Comparison of ENCODE assay signal across 4 fruit fly cellular contexts in genomic region chr3R:29204612-29205480, dm6.
A peak's percentile ranks its signal among the peaks of the same experiment; 100 is the strongest.
TF ChIP-seq lines count a peak whose summit lies in the region.

No protein-coding gene starts in this region.

- TF ChIP-seq CTCF in whole organism, embryonic (GFP tag; optimal IDR thresholded peaks at IDR 0.05; lab: Kevin White, UChicago): peak; percentile 37

TF ChIP-seq in whole organism, embryonic, 481 proteins besides CTCF, POLR2A, EP300 and RAD21 (continues in another document):
- TF ChIP-seq Ada2b (GFP tag; IDR thresholded peaks at IDR 0.05; lab: Robert Waterston, UW) (peak; percentile 72), Fer3 (tag; optimal IDR thresholded peaks at IDR 0.05; lab: Kevin White, UChicago) (peak; percentile 46), tin (GFP tag; optimal IDR thresholded peaks at IDR 0.05; lab: Kevin White, UChicago) (peak; percentile 80), tx (GFP tag; optimal IDR thresholded peaks at IDR 0.05; lab: Kevin White, UChicago) (peak; percentile 62), CG1603 (tag; optimal IDR thresholded peaks at IDR 0.05; lab: Kevin White, UChicago) (peak; percentile 92), CG31441 (GFP tag; IDR thresholded peaks at IDR 0.05; lab: Robert Waterston, UW) (peak; percentile 88), CrebB (tag; optimal IDR thresholded peaks at IDR 0.05; lab: Kevin White, UChicago) (peak; percentile 38), Atf-2 (GFP tag; optimal IDR thresholded peaks at IDR 0.05; lab: Kevin White, UChicago) (peak; percentile 61), Six4 (GFP tag; optimal IDR thresholded peaks at IDR 0.05; lab: Kevin White, UChicago) (peak; percentile 80), CG33213 (GFP tag; optimal IDR thresholded peaks at IDR 0.05; lab: Kevin White, UChicago) (peak; percentile 48), CG1792 (GFP tag; optimal IDR thresholded peaks at IDR 0.05; lab: Kevin White, UChicago) (peak; percentile 45), org-1 (GFP tag; optimal IDR thresholded peaks at IDR 0.05; lab: Kevin White, UChicago) (peak; percentile 65), Meics (GFP tag; optimal IDR thresholded peaks at IDR 0.05; lab: Kevin White, UChicago) (peak; percentile 42), sqz (GFP tag; optimal IDR thresholded peaks at IDR 0.05; lab: Kevin White, UChicago) (peak; percentile 84), pnt (GFP tag; optimal IDR thresholded peaks at IDR 0.05; lab: Kevin White, UChicago) (peak; percentile 64), CG32772 (GFP tag; IDR thresholded peaks at IDR 0.05; lab: Robert Waterston, UW) (peak; percentile 71), CG9609 (GFP tag; optimal IDR thresholded peaks at IDR 0.05; lab: Kevin White, UChicago) (peak; percentile 72), CG3065 (GFP tag; optimal IDR thresholded peaks at IDR 0.05; lab: Kevin White, UChicago) (peak; percentile 35), Sry-δ (GFP tag; optimal IDR thresholded peaks at IDR 0.05; lab: Kevin White, UChicago) (peak; percentile 30), chn (GFP tag; optimal IDR thresholded peaks at IDR 0.05; lab: Kevin White, UChicago) (peak; percentile 73), disco-r (GFP tag; optimal IDR thresholded peaks at IDR 0.05; lab: Kevin White, UChicago) (peak; percentile 34), CG13775 (GFP tag; optimal IDR thresholded peaks at IDR 0.05; lab: Kevin White, UChicago) (peak; percentile 42)

TF ChIP-seq in whole organism, prepupa, 60 proteins besides CTCF, POLR2A, EP300 and RAD21 (continues in another document):
- peak; percentile 54 for TF ChIP-seq acj6 (GFP tag; optimal IDR thresholded peaks at IDR 0.05; lab: Kevin White, UChicago)
- peak; percentile 51 for TF ChIP-seq achi (GFP tag; optimal IDR thresholded peaks at IDR 0.05; lab: Kevin White, UChicago)
- no peak for TF ChIP-seq CG11294 (GFP tag; IDR thresholded peaks at IDR 0.05; lab: Robert Waterston, UW)
- peak; percentile 34 for TF ChIP-seq lz (GFP tag; optimal IDR thresholded peaks at IDR 0.05; lab: Kevin White, UChicago)
- peak; percentile 65 for TF ChIP-seq pdm3 (GFP tag; optimal IDR thresholded peaks at IDR 0.05; lab: Kevin White, UChicago)
- no peak for TF ChIP-seq topi (GFP tag; optimal IDR thresholded peaks at IDR 0.05; lab: Kevin White, UChicago)
- peak; percentile 26 for TF ChIP-seq CG6792 (GFP tag; optimal IDR thresholded peaks at IDR 0.05; lab: Kevin White, UChicago)
- peak; percentile 41 for TF ChIP-seq fd59A (GFP tag; optimal IDR thresholded peaks at IDR 0.05; lab: Kevin White, UChicago)
- peak; percentile 18 for TF ChIP-seq dsx (GFP tag; optimal IDR thresholded peaks at IDR 0.05; lab: Kevin White, UChicago; ENCODE audit: poor library complexity, severe bottlenecking)
- no peak for TF ChIP-seq Sox15 (GFP tag; optimal IDR thresholded peaks at IDR 0.05; lab: Kevin White, UChicago)
- TF ChIP-seq CG8319 (GFP tag; optimal IDR thresholded peaks at IDR 0.05; lab: Kevin White, UChicago): no peak
- TF ChIP-seq spab (GFP tag; optimal IDR thresholded peaks at IDR 0.05; lab: Kevin White, UChicago): peak; percentile 38
- TF ChIP-seq Gug (GFP tag; IDR thresholded peaks at IDR 0.05; lab: Robert Waterston, UW): peak; percentile 45; the same call in 1 of the 2 replicates
- TF ChIP-seq Hr4 (GFP tag; optimal IDR thresholded peaks at IDR 0.05; lab: Kevin White, UChicago): peak; percentile 85
- peak; percentile 24 for TF ChIP-seq Eip75B (GFP tag; optimal IDR thresholded peaks at IDR 0.05; lab: Kevin White, UChicago)
- peak; percentile 77 for TF ChIP-seq CG8119 (GFP tag; IDR thresholded peaks at IDR 0.05; lab: Robert Waterston, UW)
- TF ChIP-seq net (GFP tag; optimal IDR thresholded peaks at IDR 0.05; lab: Kevin White, UChicago): peak; percentile 71
- peak; percentile 50 for TF ChIP-seq CG6808 (GFP tag; optimal IDR thresholded peaks at IDR 0.05; lab: Kevin White, UChicago)
- peak; percentile 48; the same call in 1 of the 3 replicates for TF ChIP-seq CG6163 (GFP tag; IDR thresholded peaks at IDR 0.05; lab: Robert Waterston, UW)
- TF ChIP-seq CG6276 (GFP tag; optimal IDR thresholded peaks at IDR 0.05; lab: Kevin White, UChicago): peak; percentile 55
- TF ChIP-seq Blimp-1 (GFP tag; optimal IDR thresholded peaks at IDR 0.05; lab: Kevin White, UChicago): no peak
- peak; percentile 76 for TF ChIP-seq eg (GFP tag; IDR thresholded peaks at IDR 0.05; lab: Robert Waterston, UW)
- peak; percentile 12 for TF ChIP-seq CG1621 (tag; optimal IDR thresholded peaks at IDR 0.05; lab: Kevin White, UChicago)

TF ChIP-seq in whole organism, pupa, 21 proteins besides CTCF, POLR2A, EP300 and RAD21:
- no peak for TF ChIP-seq gl (tag; optimal IDR thresholded peaks at IDR 0.05; lab: Kevin White, UChicago)
- no peak for TF ChIP-seq CG13204 (GFP tag; optimal IDR thresholded peaks at IDR 0.05; lab: Kevin White, UChicago)
- peak; percentile 56 for TF ChIP-seq CG8301 (tag; optimal IDR thresholded peaks at IDR 0.05; lab: Kevin White, UChicago)
- no peak for TF ChIP-seq EcR (GFP tag; optimal IDR thresholded peaks at IDR 0.05; lab: Kevin White, UChicago)
- peak; percentile 67 for TF ChIP-seq CG14655 (GFP tag; optimal IDR thresholded peaks at IDR 0.05; lab: Kevin White, UChicago)
- no peak for TF ChIP-seq Snoo (tag; optimal IDR thresholded peaks at IDR 0.05; lab: Kevin White, UChicago)
- TF ChIP-seq CG17806 (tag; optimal IDR thresholded peaks at IDR 0.05; lab: Kevin White, UChicago): peak; percentile 43
- no peak for TF ChIP-seq D1 (tag; optimal IDR thresholded peaks at IDR 0.05; lab: Kevin White, UChicago)
- TF ChIP-seq CG34367 (tag; optimal IDR thresholded peaks at IDR 0.05; lab: Kevin White, UChicago): peak; percentile 37
- TF ChIP-seq CG12605 (GFP tag; IDR thresholded peaks at IDR 0.05; lab: Robert Waterston, UW): no peak
- peak; percentile 67 for TF ChIP-seq Ets98B (GFP tag; IDR thresholded peaks at IDR 0.05; lab: Robert Waterston, UW)
- peak; percentile 55 for TF ChIP-seq Pif1B (GFP tag; optimal IDR thresholded peaks at IDR 0.05; lab: Kevin White, UChicago)
- 0 out of 2 replicates have a peak, but pooled peaks have one; percentile 30 for TF ChIP-seq rn (GFP tag; IDR thresholded peaks at IDR 0.05; lab: Robert Waterston, UW)
- peak; percentile 41 for TF ChIP-seq CG15710 (tag; optimal IDR thresholded peaks at IDR 0.05; lab: Kevin White, UChicago)
- TF ChIP-seq CG4496 (GFP tag; IDR thresholded peaks at IDR 0.05; lab: Robert Waterston, UW): peak; percentile 63; the same call in 2 of the 3 replicates
- peak; percentile 51; the same call in 1 of the 2 replicates for TF ChIP-seq CG10348 (GFP tag; IDR thresholded peaks at IDR 0.05; lab: Robert Waterston, UW)
- TF ChIP-seq fd96Ca (GFP tag; IDR thresholded peaks at IDR 0.05; lab: Robert Waterston, UW): peak; percentile 70; the same call in 2 of the 3 replicates
- TF ChIP-seq CG8159 (tag; optimal IDR thresholded peaks at IDR 0.05; lab: Kevin White, UChicago): peak; percentile 44
- peak; percentile 72; the same call in 1 of the 2 replicates for TF ChIP-seq CG32121 (GFP tag; IDR thresholded peaks at IDR 0.05; lab: Robert Waterston, UW)
- peak; percentile 37 for TF ChIP-seq CG9948 (tag; optimal IDR thresholded peaks at IDR 0.05; lab: Kevin White, UChicago)
- peak; percentile 54 for TF ChIP-seq Pif1A (GFP tag; optimal IDR thresholded peaks at IDR 0.05; lab: Kevin White, UChicago)

TF ChIP-seq in whole organism, wandering third instar larva, 38 proteins besides CTCF, POLR2A, EP300 and RAD21:
- no peak for TF ChIP-seq dmrt93B (GFP tag; optimal IDR thresholded peaks at IDR 0.05; lab: Kevin White, UChicago)
- no peak for TF ChIP-seq foxo (GFP tag; optimal IDR thresholded peaks at IDR 0.05; lab: Kevin White, UChicago)
- TF ChIP-seq woc (GFP tag; optimal IDR thresholded peaks at IDR 0.05; lab: Kevin White, UChicago): no peak
- peak; percentile 50 for TF ChIP-seq sv (GFP tag; optimal IDR thresholded peaks at IDR 0.05; lab: Kevin White, UChicago)
- TF ChIP-seq Abd-B (GFP tag; optimal IDR thresholded peaks at IDR 0.05; lab: Kevin White, UChicago): no peak
- no peak for TF ChIP-seq tai (GFP tag; optimal IDR thresholded peaks at IDR 0.05; lab: Kevin White, UChicago)
- TF ChIP-seq Dfd (GFP tag; optimal IDR thresholded peaks at IDR 0.05; lab: Kevin White, UChicago): no peak
- TF ChIP-seq psq (GFP tag; optimal IDR thresholded peaks at IDR 0.05; lab: Kevin White, UChicago): no peak

Comparison
In these comparisons a context has a peak if more than half of its experiments do, and no peak if none do; other contexts are left out.
1. Of the 7 proteins assayed by ChIP-seq in both whole organism, embryonic and whole organism, prepupa: peak only in whole organism, embryonic: Blimp-1, CG6854 and Sox102F; only in whole organism, prepupa: Lpt; in both: CG16779 and Gug; in neither: 1.